Fruit fly (Drosophila melanogaster): Measurements from ENCODE around the gene Sfxn1-3.

Gene Sfxn1-3

DNA sequence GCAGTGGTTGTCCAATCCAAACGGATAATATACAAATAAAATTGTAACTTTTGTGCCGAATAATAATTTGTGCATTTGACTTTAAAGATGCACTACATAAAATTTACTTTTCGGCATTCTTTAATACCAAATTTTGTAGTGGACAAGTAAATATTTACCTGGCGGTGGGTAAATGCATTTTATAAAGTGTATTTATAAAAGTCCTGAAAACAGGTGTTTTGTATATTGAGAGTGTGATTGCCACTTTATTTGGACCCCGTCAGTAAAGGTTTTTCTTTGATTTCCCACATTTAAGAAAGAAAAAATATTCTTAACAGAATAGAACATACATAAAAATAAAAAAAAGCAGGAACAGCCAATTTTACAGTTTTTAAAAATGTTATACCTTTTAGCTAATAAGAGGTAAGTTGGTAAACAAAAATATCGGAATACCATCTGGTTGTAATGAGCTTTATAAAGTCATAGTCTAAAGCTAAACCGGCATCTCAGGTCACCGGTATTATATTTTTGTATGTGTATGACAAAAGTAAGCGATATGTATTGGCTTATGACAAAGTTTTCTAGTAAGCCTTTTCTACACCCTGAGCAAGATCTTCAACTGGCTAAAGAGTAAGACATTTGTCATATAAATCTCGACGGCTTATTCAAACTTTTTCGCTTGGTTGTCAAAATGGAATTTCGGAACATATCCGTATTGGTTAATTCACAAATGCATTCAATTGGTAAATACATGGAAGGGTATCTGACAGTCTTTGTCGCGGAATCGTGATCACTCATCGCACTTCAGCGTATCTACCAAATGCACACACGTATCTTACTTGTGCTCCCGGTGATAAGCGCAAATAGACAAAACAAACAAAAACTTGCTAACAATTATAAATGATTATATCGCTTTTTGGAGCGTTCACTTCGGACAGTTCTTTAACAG lies 16.5 kb downstream of the Sfxn1-3 start (continued):
- TF ChIP-seq run (tag; optimal IDR thresholded peaks at IDR 0.05) (peak; percentile 69), Rfx (GFP tag; IDR thresholded peaks at IDR 0.05) (peak; percentile 90), lola (GFP tag; optimal IDR thresholded peaks at IDR 0.05) (peak in 1 of 3 experiments; percentile 51), HLH3B (GFP tag; IDR thresholded peaks at IDR 0.05) (peak; percentile 87), gsb-n (tag; optimal IDR thresholded peaks at IDR 0.05) (no peak), chm (GFP tag; IDR thresholded peaks at IDR 0.05) (peak; percentile 17; the same call in 1 of the 2 replicates), HLH4C (GFP tag; IDR thresholded peaks at IDR 0.05; ENCODE audit: partially characterized antibody) (no peak), emc (GFP tag; optimal IDR thresholded peaks at IDR 0.05) (peak; percentile 73), CG12219 (GFP tag; optimal IDR thresholded peaks at IDR 0.05) (peak; percentile 91), Side (GFP tag; optimal IDR thresholded peaks at IDR 0.05) (peak; percentile 87), pzg (GFP tag; optimal IDR thresholded peaks at IDR 0.05) (peak; percentile 13), CG17612 (GFP tag; IDR thresholded peaks at IDR 0.05) (peak; percentile 48; the same call in 1 of the 2 replicates), Nf-YC (tag; optimal IDR thresholded peaks at IDR 0.05) (peak; percentile 64), Myb (GFP tag; optimal IDR thresholded peaks at IDR 0.05) (peak; percentile 81), BtbVII (GFP tag; optimal IDR thresholded peaks at IDR 0.05) (peak; percentile 84), CG16813 (GFP tag; IDR thresholded peaks at IDR 0.05; ENCODE audit: partially characterized antibody) (no peak), CG17359 (tag; optimal IDR thresholded peaks at IDR 0.05) (peak; percentile 88), Ets97D (GFP tag; optimal IDR thresholded peaks at IDR 0.05) (peak; percentile 72), Opbp (GFP tag; IDR thresholded peaks at IDR 0.05; ENCODE audit: partially characterized antibody) (no peak), CG12155 (GFP tag; optimal IDR thresholded peaks at IDR 0.05) (peak; percentile 84), pnt (GFP tag; optimal IDR thresholded peaks at IDR 0.05) (peak; percentile 71), CG9437 (GFP tag; optimal IDR thresholded peaks at IDR 0.05) (peak; percentile 75), sr (GFP tag; IDR thresholded peaks at IDR 0.05) (peak; percentile 58; the same call in 1 of the 3 replicates), usp (GFP tag; optimal IDR thresholded peaks at IDR 0.05) (no peak), CG8924 (tag; optimal IDR thresholded peaks at IDR 0.05) (peak; percentile 91), Dip2 (GFP tag; IDR thresholded peaks at IDR 0.05) (0 out of 2 replicates have a peak, but pooled peaks have one; percentile 13), CG3065 (GFP tag; optimal IDR thresholded peaks at IDR 0.05) (peak; percentile 57), CG15011 (GFP tag; optimal IDR thresholded peaks at IDR 0.05) (peak; percentile 81), BEAF-32 (GFP tag; optimal IDR thresholded peaks at IDR 0.05) (peak; percentile 14), zen2 (GFP tag; IDR thresholded peaks at IDR 0.05; ENCODE audit: partially characterized antibody) (no peak), Lim3 (GFP tag; IDR thresholded peaks at IDR 0.05) (peak; percentile 77; the same call in 1 of the 2 replicates), CG10431 (GFP tag; optimal IDR thresholded peaks at IDR 0.05) (peak; percentile 18), ttk (GFP tag; IDR thresholded peaks at IDR 0.05) (peak; percentile 85), bsh (GFP tag; optimal IDR thresholded peaks at IDR 0.05) (peak; percentile 88 to 90), knrl (GFP tag; IDR thresholded peaks at IDR 0.05; ENCODE audit: partially characterized antibody) (no peak), Doc2 (GFP tag; IDR thresholded peaks at IDR 0.05) (no peak), bbx (GFP tag; IDR thresholded peaks at IDR 0.05; ENCODE audit: partially characterized antibody) (no peak), CG7745 (tag; optimal IDR thresholded peaks at IDR 0.05) (no peak), CG10959 (GFP tag; IDR thresholded peaks at IDR 0.05) (peak; percentile 51; the same call in 1 of the 2 replicates), CG14965 (GFP tag; optimal IDR thresholded peaks at IDR 0.05; ENCODE audit: borderline replicate concordance) (peak; percentile 54), grau (tag; optimal IDR thresholded peaks at IDR 0.05) (peak; percentile 90), ken (GFP tag; IDR thresholded peaks at IDR 0.05) (peak; percentile 86), CG13296 (GFP tag; optimal IDR thresholded peaks at IDR 0.05) (peak; percentile 75), CG32767 (GFP tag; IDR thresholded peaks at IDR 0.05) (peak; percentile 83), CG7357 (GFP tag; IDR thresholded peaks at IDR 0.05) (peak; percentile 79), klu (GFP tag; IDR thresholded peaks at IDR 0.05) (no peak), GATAe (GFP tag; conservative IDR thresholded peaks at IDR 0.05) (peak; percentile 78)
